Fruit fly (Drosophila melanogaster): ENCODE measurements around the gene CG31704.
A peak's percentile ranks its signal among the peaks of the same experiment; 100 is the strongest.

Gene CG31704

dm6 chr2L:11812781-11813664 is 27.5 kb upstream of the CG31704 start (continued):
- TF ChIP-seq row (GFP tag; IDR thresholded peaks at IDR 0.05) (0 out of 3 replicates have a peak, but pooled peaks have one; percentile 17), Dbx (GFP tag; IDR thresholded peaks at IDR 0.05) (no peak), CG3281 (GFP tag; optimal IDR thresholded peaks at IDR 0.05) (peak; percentile 15), CG18476 (GFP tag; optimal IDR thresholded peaks at IDR 0.05) (no peak), so (GFP tag; IDR thresholded peaks at IDR 0.05) (no peak), Dref (GFP tag; IDR thresholded peaks at IDR 0.05) (no peak), Lpt (GFP tag; optimal IDR thresholded peaks at IDR 0.05) (no peak), CG3726 (GFP tag; IDR thresholded peaks at IDR 0.05) (no peak), YL-1 (GFP tag; optimal IDR thresholded peaks at IDR 0.05) (peak; percentile 33), CG7839 (tag; optimal IDR thresholded peaks at IDR 0.05) (peak; percentile 8), zfh2 (GFP tag; optimal IDR thresholded peaks at IDR 0.05) (peak; percentile 1), sqz (GFP tag; optimal IDR thresholded peaks at IDR 0.05) (no peak), Med (GFP tag) (peak; percentile 33), Nf-YA (GFP tag; IDR thresholded peaks at IDR 0.05) (no peak), Drgx (GFP tag; IDR thresholded peaks at IDR 0.05) (no peak), MBD-R2 (GFP tag; IDR thresholded peaks at IDR 0.05) (peak; percentile 43; the same call in 1 of the 2 replicates), CG6689 (GFP tag; IDR thresholded peaks at IDR 0.05) (no peak), chinmo (GFP tag; IDR thresholded peaks at IDR 0.05; ENCODE audit: partially characterized antibody) (0 out of 4 replicates have a peak, but pooled peaks have one; percentile 68), gem (tag; optimal IDR thresholded peaks at IDR 0.05) (peak; percentile 27), sug (tag; optimal IDR thresholded peaks at IDR 0.05) (peak; percentile 11), sna (GFP tag; IDR thresholded peaks at IDR 0.05; ENCODE audit: partially characterized antibody) (0 out of 2 replicates have a peak, but pooled peaks have one; percentile 80), CG34376 (GFP tag; optimal IDR thresholded peaks at IDR 0.05) (no peak), CG10267 (tag; optimal IDR thresholded peaks at IDR 0.05) (no peak), lab (GFP tag; optimal IDR thresholded peaks at IDR 0.05) (peak; percentile 32), pb (GFP tag; optimal IDR thresholded peaks at IDR 0.05) (no peak), CG6654 (GFP tag; optimal IDR thresholded peaks at IDR 0.05) (no peak), D (optimal IDR thresholded peaks at IDR 0.05) (peak; percentile 28), D (GFP tag; optimal IDR thresholded peaks at IDR 0.05) (no peak), bowl (GFP tag; IDR thresholded peaks at IDR 0.05) (no peak), NfI (GFP tag; optimal IDR thresholded peaks at IDR 0.05) (no peak), dati (GFP tag; IDR thresholded peaks at IDR 0.05) (no peak), Meics (GFP tag; optimal IDR thresholded peaks at IDR 0.05) (peak; percentile 11), CG11696 (GFP tag; IDR thresholded peaks at IDR 0.05) (no peak), GATAe (GFP tag; conservative IDR thresholded peaks at IDR 0.05) (no peak), D19A (tag; optimal IDR thresholded peaks at IDR 0.05) (peak; percentile 86), CG2678 (tag; optimal IDR thresholded peaks at IDR 0.05) (peak; percentile 15), kay (GFP tag; optimal IDR thresholded peaks at IDR 0.05) (no peak), gcm2 (GFP tag; optimal IDR thresholded peaks at IDR 0.05) (no peak), CG11504 (tag; optimal IDR thresholded peaks at IDR 0.05) (no peak), CG10366 (GFP tag; IDR thresholded peaks at IDR 0.05) (no peak), amos (GFP tag; IDR thresholded peaks at IDR 0.05; ENCODE audit: partially characterized antibody) (no peak), CG30020 (tag; optimal IDR thresholded peaks at IDR 0.05) (no peak), Vsx1 (GFP tag; optimal IDR thresholded peaks at IDR 0.05) (no peak), Max (GFP tag; optimal IDR thresholded peaks at IDR 0.05) (no peak), HLH3B (GFP tag; IDR thresholded peaks at IDR 0.05) (no peak), Hmx (GFP tag; optimal IDR thresholded peaks at IDR 0.05) (no peak), D19B (GFP tag; optimal IDR thresholded peaks at IDR 0.05) (peak; percentile 5), CG16863 (GFP tag; optimal IDR thresholded peaks at IDR 0.05) (no peak), stwl (tag; optimal IDR thresholded peaks at IDR 0.05) (no peak)
